Worm (Caenorhabditis elegans): ENCODE data around the gene sec-24.2.

ce11 chrIV:12305956-12306355, 54.6 kb downstream of the sec-24.2 start:
- TF ChIP-seq mdl-1 (tag; optimal IDR thresholded peaks at IDR 0.05) (no peak), nhr-90 (tag; optimal IDR thresholded peaks at IDR 0.05; ENCODE audit: poor library complexity) (no peak), ztf-11 (tag; optimal IDR thresholded peaks at IDR 0.05) (no peak), lir-3 (tag; optimal IDR thresholded peaks at IDR 0.05; ENCODE audit: poor library complexity) (no peak), vab-15 (tag; optimal IDR thresholded peaks at IDR 0.05) (no peak), nhr-11 (tag; optimal IDR thresholded peaks at IDR 0.05) (no peak), mab-9 (GFP tag; IDR thresholded peaks at IDR 0.05) (no peak), snpc-4 (tag; optimal IDR thresholded peaks at IDR 0.05) (no peak), sox-4 (tag; optimal IDR thresholded peaks at IDR 0.05) (no peak), blmp-1 (tag; optimal IDR thresholded peaks at IDR 0.05) (no peak), unc-62 (GFP tag; optimal IDR thresholded peaks at IDR 0.05) (no peak), pqm-1 (tag; optimal IDR thresholded peaks at IDR 0.05) (no peak), zag-1 (tag; optimal IDR thresholded peaks at IDR 0.05) (no peak)
